Worm (Caenorhabditis elegans) whole organism, dauer: ENCODE data around the gene K12H4.5.

Source experiments
- unc-62 ChIP-seq: sonication (generic microtip); optimal IDR thresholded peaks from 2 replicates; lab custom pipeline; 2017; ENCODE audit warnings: missing biosample characterization, missing genetic modification reagents, missing genetic modification characterization

Gene K12H4.5

ce11 chrIII:8044187-8044586 lies at the start of gene K12H4.5:
Gene K12H4.5, plus strand, starts transcription at chrIII:8044487.
- no peak for TF ChIP-seq unc-62 (GFP tag; lab: Kevin White, UChicago)

ce11 chrIII:7996353-7996752 lies 47.9 kb upstream of the K12H4.5 start, which contains the start of gene npr-17:
Gene npr-17, minus strand, starts transcription at chrIII:7996453.
- TF ChIP-seq unc-62 (GFP tag; lab: Kevin White, UChicago), result no peak

ce11 chrIII:7997447-7998046 lies 46.7 kb upstream of the K12H4.5 start:
- TF ChIP-seq unc-62 (GFP tag; lab: Kevin White, UChicago), result no peak

ce11 chrIII:8001557-8001956 lies 42.7 kb upstream of the K12H4.5 start:
- TF ChIP-seq unc-62 (GFP tag; lab: Kevin White, UChicago), result no peak

ce11 chrIII:8004091-8004490 lies 40.2 kb upstream of the K12H4.5 start, which contains the start of gene C06G4.6:
Gene C06G4.6, plus strand, starts transcription at chrIII:8004391.
- no peak for TF ChIP-seq unc-62 (GFP tag; lab: Kevin White, UChicago)

- no peak for TF ChIP-seq unc-62 (GFP tag; lab: Kevin White, UChicago)
These were observed 34.5 kb upstream of the K12H4.5 start, which contains the start of gene cit-1.1 for ce11 chrIII:8009769-8010168. Gene cit-1.1, minus strand, starts transcription at chrIII:8009821.

- TF ChIP-seq unc-62 (GFP tag; lab: Kevin White, UChicago), result no peak
These were observed 33.9 kb upstream of the K12H4.5 start, which contains the start of gene cit-1.2 for ce11 chrIII:8010260-8010822. Gene cit-1.2, plus strand, starts transcription at chrIII:8010772.

ce11 chrIII:8013582-8013981 lies 30.7 kb upstream of the K12H4.5 start:
- no peak for TF ChIP-seq unc-62 (GFP tag; lab: Kevin White, UChicago)

- TF ChIP-seq unc-62 (GFP tag; lab: Kevin White, UChicago), result no peak
These were observed 27.8 kb upstream of the K12H4.5 start, which contains the start of gene F44B9.5 for ce11 chrIII:8016438-8016837. Gene F44B9.5, minus strand, starts transcription at chrIII:8016538.

- TF ChIP-seq unc-62 (GFP tag; lab: Kevin White, UChicago), result no peak
These were observed 27.2 kb upstream of the K12H4.5 start for ce11 chrIII:8017053-8017452.

- no peak for TF ChIP-seq unc-62 (GFP tag; lab: Kevin White, UChicago)
These were observed 23.4 kb upstream of the K12H4.5 start, which contains the start of gene lin-36 for ce11 chrIII:8020823-8021332. Gene lin-36, minus strand, starts transcription at chrIII:8020873.

ce11 chrIII:8022077-8022476 lies 22.2 kb upstream of the K12H4.5 start, which contains the start of gene F44B9.2:
Gene F44B9.2, plus strand, starts transcription at chrIII:8022463.
- no peak for TF ChIP-seq unc-62 (GFP tag; lab: Kevin White, UChicago)

ce11 chrIII:8027942-8028341 lies 16.3 kb upstream of the K12H4.5 start, which contains the start of gene mdt-30:
Gene mdt-30, minus strand, starts transcription at chrIII:8028042.
- no peak for TF ChIP-seq unc-62 (GFP tag; lab: Kevin White, UChicago)

- no peak for TF ChIP-seq unc-62 (GFP tag; lab: Kevin White, UChicago)
These were observed 14.8 kb upstream of the K12H4.5 start, which contains the start of gene F44B9.8 for ce11 chrIII:8029487-8029886. Gene F44B9.8, minus strand, starts transcription at chrIII:8029649.

- no peak for TF ChIP-seq unc-62 (GFP tag; lab: Kevin White, UChicago)
These were observed 13.3 kb upstream of the K12H4.5 start, which contains the start of gene F44B9.9 for ce11 chrIII:8030963-8031362. Gene F44B9.9, minus strand, starts transcription at chrIII:8031063.

- no peak for TF ChIP-seq unc-62 (GFP tag; lab: Kevin White, UChicago)
These were observed 10.8 kb upstream of the K12H4.5 start, which contains the start of gene F44B9.10 for ce11 chrIII:8033534-8033933. Gene F44B9.10, minus strand, starts transcription at chrIII:8033634.
